Fruit fly (Drosophila melanogaster) S2 (cell line): ENCODE results near the gene CG1440.

ENCODE experiments used
- CG8478 ChIP-seq: fragments of >200 bp; optimal IDR thresholded peaks from 2 replicates; lab custom pipeline; 2018
- CTCF ChIP-seq, 2 experiments: fragments of >200 bp; optimal IDR thresholded peaks; 2 replicates each; lab custom pipeline; 2018

- no peak for TF ChIP-seq CG8478 (lab: Kevin White, UChicago)
- no peak for TF ChIP-seq CTCF (optimal IDR thresholded peaks at IDR 0.05; lab: Kevin White, UChicago)
Measured at dm6 chrX:8479031-8479568, 42.2 kb downstream of the CG1440 start, which contains the start of gene Cp36.
